Fruit fly (Drosophila melanogaster) whole organism: ENCODE measurements around the gene dpr2.

Source experiments
- CG8478 ChIP-seq: fragments of >200 bp; optimal IDR thresholded peaks from 2 replicates; lab custom pipeline; 2018; ENCODE audit warnings: inconsistent platforms
- Dll ChIP-seq: fragments of >200 bp; optimal IDR thresholded peaks from 2 replicates; lab custom pipeline; 2017
- EcR ChIP-seq, 2 experiments: fragments of >200 bp; optimal IDR thresholded peaks; 2 replicates each; lab custom pipeline; 2017; ENCODE audit warnings: missing biosample characterization in 2 of 2, missing genetic modification characterization in 2 of 2, missing genetic modification reagents in 2 of 2
- pan ChIP-seq: fragments of >200 bp; optimal IDR thresholded peaks from 2 replicates; lab custom pipeline; 2017
- psq ChIP-seq: fragments of >200 bp; optimal IDR thresholded peaks from 2 replicates; lab custom pipeline; 2017
- usp ChIP-seq: fragments of >200 bp; optimal IDR thresholded peaks from 2 replicates; lab custom pipeline; 2017; ENCODE audit warnings: missing biosample characterization, missing genetic modification characterization, mixed read lengths

Gene dpr2

DNA sequence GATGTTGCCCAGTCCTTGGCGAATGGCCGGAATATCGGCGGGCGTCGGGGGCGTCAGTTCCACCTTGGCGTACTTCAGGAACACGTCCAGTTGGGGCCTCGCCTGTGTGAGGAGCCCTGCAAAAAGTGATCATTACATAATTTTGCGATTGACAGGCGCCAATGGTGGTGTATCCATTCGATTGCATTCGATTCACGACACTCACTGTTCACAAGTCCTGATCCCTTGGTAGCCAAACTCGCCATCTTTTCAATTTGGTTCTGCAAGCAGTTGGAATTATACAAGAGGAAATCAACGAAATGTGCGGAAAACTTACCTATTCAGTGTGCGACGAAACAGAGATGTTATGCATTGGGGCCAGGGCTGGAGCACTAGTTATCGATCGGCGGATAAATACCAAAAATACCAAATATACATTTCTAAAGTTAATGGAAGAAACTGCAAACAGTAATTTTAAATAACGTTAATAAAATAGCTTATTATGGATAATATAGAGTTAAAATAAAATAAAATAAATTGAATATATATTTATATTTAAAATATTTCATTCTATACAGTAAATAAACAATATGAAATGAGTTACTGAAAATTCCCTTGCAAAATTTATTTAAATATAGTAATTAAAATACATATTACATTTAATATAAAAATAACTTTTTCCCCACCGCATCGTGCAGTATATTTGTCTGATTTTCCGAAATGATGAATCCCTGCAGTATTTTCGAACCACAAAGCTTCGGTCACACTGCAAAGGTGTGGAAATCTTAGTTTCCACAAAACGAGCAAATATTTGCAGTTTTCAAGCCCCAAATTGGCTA, 12.3 kb upstream of the dpr2 start, which contains the start of the genes ATPsynG and SCAR:
Gene ATPsynG, minus strand, starts transcription at position 354 of the 818 bp plus-strand sequence.
Gene SCAR, plus strand, starts transcription at position 727 of the 818 bp plus-strand sequence.
- no peak for TF ChIP-seq pan (lab: Kevin White, UChicago)
- TF ChIP-seq EcR (GFP tag; optimal IDR thresholded peaks at IDR 0.05; lab: Kevin White, UChicago), result no peak
- TF ChIP-seq CG8478 (lab: Kevin White, UChicago), result no peak
- TF ChIP-seq usp, result no peak
- no peak for TF ChIP-seq Dll (lab: Kevin White, UChicago)

DNA sequence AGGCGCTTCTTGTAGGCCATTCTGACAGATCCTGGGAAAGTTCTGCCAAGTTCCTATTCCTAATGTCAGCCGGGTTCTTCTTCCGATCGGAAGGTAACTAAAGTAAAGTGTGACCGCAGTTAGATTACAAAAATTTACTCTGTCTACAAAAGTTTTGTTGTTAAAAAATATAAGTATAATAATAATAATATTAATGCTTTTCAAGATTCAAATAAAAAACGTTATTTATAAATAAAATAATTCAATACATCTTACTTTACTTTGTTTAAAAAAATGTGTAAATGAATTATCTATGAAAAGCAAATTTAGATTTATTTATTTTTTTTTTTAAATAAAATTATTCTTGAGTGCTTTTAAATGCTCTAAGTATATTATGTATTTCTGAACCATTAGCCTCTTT, 11.2 kb upstream of the dpr2 start, which contains the start of gene abo:
Gene abo, minus strand, starts transcription at position 101 of the 400 bp plus-strand sequence.
- TF ChIP-seq CG8478 (lab: Kevin White, UChicago) (no peak), pan (lab: Kevin White, UChicago) (no peak), EcR (GFP tag; optimal IDR thresholded peaks at IDR 0.05; lab: Kevin White, UChicago) (no peak), Dll (lab: Kevin White, UChicago) (no peak), usp (no peak)

DNA sequence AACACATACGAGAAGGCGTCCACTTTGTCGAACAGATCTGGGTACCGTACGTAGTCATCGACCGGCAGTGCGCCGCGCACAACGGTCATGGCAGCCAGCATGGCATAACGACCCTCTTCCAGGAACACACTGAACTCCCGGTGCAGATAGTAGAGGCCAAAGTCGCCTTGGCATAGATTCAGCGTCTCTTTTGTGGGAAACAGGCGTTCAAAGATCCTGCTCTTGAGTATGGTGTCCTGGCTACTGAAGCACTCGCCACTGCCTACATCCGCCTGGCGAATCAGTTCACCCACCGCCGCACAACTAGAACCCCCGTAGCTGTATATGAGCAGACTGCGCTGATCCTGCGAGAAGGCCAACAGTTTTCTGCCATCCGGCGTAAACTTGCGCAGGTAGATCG, 10.7 kb upstream of the dpr2 start:
- TF ChIP-seq pan (lab: Kevin White, UChicago) (no peak), psq (lab: Kevin White, UChicago) (no peak), CG8478 (lab: Kevin White, UChicago) (no peak), usp (no peak)

DNA sequence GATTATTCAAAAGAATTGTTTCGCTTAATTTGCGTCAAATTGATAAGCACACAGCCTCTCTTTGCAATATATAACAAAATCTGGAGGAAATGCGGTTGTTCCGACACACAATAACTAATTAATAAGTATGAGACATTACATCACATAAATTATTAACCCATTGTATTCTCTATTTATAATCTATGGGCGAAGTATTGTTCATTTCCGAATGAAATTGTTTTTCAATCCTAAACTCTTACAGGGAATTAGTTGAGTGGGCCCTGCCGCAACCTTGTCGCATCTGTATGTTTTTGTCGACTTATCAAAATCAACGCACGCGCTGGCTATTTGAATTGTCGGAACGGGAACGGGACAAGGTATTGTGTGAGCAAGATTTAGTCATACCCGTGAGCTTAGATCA, 8.3 kb upstream of the dpr2 start, which contains the start of gene CG16743:
Gene CG16743, plus strand, starts transcription at position 57 of the 400 bp plus-strand sequence.
- TF ChIP-seq usp, result no peak
- no peak for TF ChIP-seq psq (lab: Kevin White, UChicago)
- no peak for TF ChIP-seq CG8478 (lab: Kevin White, UChicago)

DNA sequence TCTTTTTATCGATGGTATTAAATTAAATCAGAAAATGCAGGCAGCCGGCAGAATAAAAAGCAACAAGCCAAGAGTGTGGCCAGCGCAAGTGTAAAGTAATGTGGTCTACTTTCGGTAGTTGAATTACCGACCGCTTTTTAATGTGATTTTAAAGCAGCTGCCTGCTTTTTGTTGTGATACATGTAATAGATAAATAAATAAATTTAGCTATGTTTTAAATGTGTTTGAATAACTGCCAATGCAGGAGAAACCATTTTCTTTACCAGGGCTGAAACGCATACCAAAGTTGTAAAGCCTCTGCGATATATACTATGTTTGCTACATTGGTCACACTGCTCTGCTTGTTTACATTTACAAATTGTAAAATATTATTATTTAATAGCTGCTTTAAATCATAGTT, 6.2 kb upstream of the dpr2 start, which contains the start of the genes Tmem214 and YL-1:
Gene Tmem214, minus strand, starts transcription at position 142 of the 400 bp plus-strand sequence.
Gene YL-1, plus strand, starts transcription at position 310 of the 400 bp plus-strand sequence.
- TF ChIP-seq usp, result no peak

DNA sequence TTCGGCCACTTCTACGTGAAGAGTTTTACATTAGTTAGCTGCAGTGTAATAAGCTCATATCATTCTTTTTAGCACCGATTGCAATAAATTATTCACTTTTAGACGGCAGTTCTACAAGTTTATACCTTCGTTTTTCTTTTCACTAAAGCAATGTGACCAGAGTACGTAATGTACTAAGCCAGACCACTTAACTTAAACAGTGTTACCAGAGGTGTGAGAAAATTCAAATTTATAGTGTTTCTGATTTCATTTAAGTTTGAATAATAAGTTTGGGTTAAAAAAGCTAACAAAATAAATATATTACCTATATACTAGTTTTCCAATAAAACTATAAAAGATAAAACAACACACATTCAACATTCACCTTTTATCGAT, 4.0 kb upstream of the dpr2 start:
- TF ChIP-seq CG8478 (lab: Kevin White, UChicago), result no peak
- no peak for TF ChIP-seq EcR (GFP tag; optimal IDR thresholded peaks at IDR 0.05; lab: Kevin White, UChicago)
- no peak for TF ChIP-seq pan (lab: Kevin White, UChicago)
- no peak for TF ChIP-seq psq (lab: Kevin White, UChicago)
- no peak for TF ChIP-seq usp
- TF ChIP-seq Dll (lab: Kevin White, UChicago), result no peak

DNA sequence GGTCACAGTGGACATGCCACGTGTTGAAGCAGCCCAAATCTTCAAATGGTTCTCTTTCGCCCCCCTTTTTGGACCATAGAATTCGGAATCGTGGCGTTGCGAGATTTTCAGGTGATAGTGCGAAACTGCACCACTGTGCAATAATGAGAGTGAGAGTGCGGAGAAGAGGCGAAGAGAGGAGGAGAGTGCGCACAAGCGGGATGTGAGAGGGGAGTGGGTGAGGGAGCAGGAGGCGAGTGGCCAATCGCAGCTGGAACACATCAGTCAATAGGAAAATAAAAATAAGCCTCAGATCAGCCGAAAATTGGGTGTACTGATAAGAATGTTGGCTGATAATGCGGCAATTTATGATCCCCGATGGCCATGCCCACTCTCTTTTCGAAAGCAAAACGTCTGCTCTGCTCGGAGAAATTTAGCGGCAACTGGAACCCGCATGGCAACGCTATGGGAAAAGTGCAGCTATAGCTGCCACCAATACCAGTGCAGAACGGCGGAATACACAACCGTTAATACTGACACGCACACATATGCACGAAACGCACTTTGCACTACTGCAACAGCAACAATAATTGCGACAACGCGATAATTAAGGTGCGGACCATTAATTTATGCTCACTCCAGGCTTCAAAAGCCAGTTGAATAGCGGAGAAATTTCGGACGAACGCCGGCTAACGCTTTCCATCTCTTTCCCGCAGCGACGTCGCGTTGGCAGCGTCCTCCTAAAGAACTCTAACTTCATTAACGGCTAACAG, 3.5 kb upstream of the dpr2 start:
- TF ChIP-seq CG8478 (lab: Kevin White, UChicago), result no peak
- TF ChIP-seq usp, result no peak
- no peak for TF ChIP-seq Dll (lab: Kevin White, UChicago)
- no peak for TF ChIP-seq pan (lab: Kevin White, UChicago)
- TF ChIP-seq psq (lab: Kevin White, UChicago), result no peak
- TF ChIP-seq EcR (GFP tag; optimal IDR thresholded peaks at IDR 0.05; lab: Kevin White, UChicago), result no peak

DNA sequence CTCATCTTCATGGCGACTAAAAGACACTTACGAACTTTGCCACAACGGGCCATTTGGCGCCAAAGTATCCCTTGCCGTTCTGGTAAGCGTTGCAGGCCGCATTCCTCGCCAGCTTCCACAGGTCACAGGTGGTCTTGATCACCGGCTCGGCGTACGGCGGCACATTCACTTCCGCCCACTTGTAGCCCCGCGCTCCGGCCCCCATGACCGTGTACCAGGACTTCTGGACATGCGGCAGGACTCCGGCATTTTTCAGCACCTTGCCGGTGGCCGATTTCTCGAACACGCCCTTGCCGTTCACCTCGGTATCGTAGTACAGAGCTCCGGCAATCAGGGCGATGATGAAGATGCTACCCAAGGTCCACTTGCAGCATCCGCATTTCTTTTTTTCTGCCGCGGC, 2.0 kb upstream of the dpr2 start:
- no peak for TF ChIP-seq pan (lab: Kevin White, UChicago)
- TF ChIP-seq psq (lab: Kevin White, UChicago), result no peak
- TF ChIP-seq Dll (lab: Kevin White, UChicago), result no peak
- no peak for TF ChIP-seq CG8478 (lab: Kevin White, UChicago)
- no peak for TF ChIP-seq EcR (GFP tag; optimal IDR thresholded peaks at IDR 0.05; lab: Kevin White, UChicago)
- TF ChIP-seq usp, result no peak

DNA sequence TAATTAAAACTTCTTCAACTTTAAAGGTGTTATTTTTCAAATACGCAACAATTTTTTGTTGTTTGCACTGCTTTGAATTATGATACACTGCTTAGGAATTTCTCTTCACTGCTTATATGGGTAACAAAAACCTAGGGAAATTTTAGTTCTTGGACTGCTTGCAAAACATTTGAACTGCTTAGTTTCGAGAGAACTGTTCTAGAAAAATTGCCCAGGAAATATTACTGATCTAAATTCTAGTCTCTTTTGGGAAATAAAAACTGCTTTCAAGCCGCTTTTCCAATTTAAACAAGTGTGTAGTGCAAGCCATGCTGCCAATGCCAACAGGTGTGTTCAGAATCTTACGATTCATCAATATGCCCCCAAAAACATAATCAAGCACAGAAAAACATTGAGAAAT, 540 bp upstream of the dpr2 start:
- TF ChIP-seq CG8478 (lab: Kevin White, UChicago) (no peak), Dll (lab: Kevin White, UChicago) (no peak)

DNA sequence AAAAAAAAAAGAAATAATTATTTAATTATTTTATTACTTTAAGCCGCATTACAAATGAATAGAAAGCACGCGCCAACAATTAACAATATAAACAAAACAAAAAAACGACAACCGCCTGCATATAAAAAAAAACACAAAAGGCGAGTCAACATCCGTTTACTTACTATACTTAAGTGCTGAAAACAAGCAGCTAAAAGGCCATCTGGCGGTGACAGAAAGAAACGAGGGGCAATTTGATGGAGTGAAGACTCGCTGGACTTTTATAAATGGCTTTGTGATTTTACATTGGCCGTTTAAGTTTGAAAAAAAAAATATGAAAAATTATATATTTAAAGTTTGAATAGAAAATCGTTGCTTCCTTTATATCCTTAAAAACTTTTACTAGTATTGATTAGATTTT, 23.8 kb downstream of the dpr2 start:
- no peak for TF ChIP-seq pan (lab: Kevin White, UChicago)
- TF ChIP-seq usp, result no peak
- no peak for TF ChIP-seq EcR (GFP tag; optimal IDR thresholded peaks at IDR 0.05; lab: Kevin White, UChicago)
- TF ChIP-seq psq (lab: Kevin White, UChicago), result no peak
- TF ChIP-seq CG8478 (lab: Kevin White, UChicago), result no peak
- no peak for TF ChIP-seq Dll (lab: Kevin White, UChicago)

DNA sequence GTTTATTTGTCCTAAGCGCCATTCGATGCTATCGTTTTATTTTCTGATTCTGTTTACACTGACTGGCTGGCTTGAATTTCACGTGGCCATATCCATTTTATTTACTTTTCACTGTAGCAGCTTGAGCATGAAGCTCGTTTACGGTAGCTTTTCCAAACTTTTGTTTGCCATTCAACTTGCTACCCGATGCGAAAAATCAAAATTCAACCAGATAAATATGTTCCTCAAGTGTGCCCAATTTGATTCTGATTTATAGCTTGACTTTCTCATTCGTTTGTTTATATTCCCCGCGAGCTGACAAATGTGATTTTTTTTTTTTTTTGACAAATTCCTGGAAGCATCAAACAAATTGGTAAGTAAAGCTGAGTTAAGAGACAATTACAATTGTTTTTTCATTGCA, 27.6 kb downstream of the dpr2 start, which contains the start of gene CG14072:
Gene CG14072, plus strand, starts transcription at position 301 of the 400 bp plus-strand sequence.
- no peak for TF ChIP-seq Dll (lab: Kevin White, UChicago)
- TF ChIP-seq pan (lab: Kevin White, UChicago), result no peak
- TF ChIP-seq psq (lab: Kevin White, UChicago), result no peak
- TF ChIP-seq EcR (GFP tag; optimal IDR thresholded peaks at IDR 0.05; lab: Kevin White, UChicago), result no peak
- no peak for TF ChIP-seq usp

DNA sequence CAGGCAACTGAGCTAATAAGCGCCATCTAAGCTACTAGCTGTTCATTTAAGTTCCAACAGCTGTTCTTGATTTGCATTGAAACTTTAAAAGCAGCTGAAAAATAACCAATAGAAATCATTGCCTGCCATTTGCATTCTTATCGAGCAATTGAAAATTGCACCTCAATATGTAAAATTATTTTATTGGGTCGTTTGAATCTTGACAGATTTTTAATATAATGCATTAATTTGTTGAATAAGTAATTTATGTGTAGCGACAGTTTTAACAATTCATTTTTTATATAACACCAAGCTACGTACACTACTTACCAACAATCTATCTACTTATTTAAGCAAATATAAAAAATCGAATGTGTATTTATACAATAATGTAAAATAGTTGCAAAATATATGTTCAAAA, 53.4 kb downstream of the dpr2 start, which contains the start of gene CG14069:
Gene CG14069, minus strand, starts transcription at position 101 of the 400 bp plus-strand sequence.
- no peak for TF ChIP-seq CG8478 (lab: Kevin White, UChicago)
- TF ChIP-seq Dll (lab: Kevin White, UChicago), result no peak
- TF ChIP-seq pan (lab: Kevin White, UChicago), result no peak
- no peak for TF ChIP-seq EcR (GFP tag; optimal IDR thresholded peaks at IDR 0.05; lab: Kevin White, UChicago)
- TF ChIP-seq psq (lab: Kevin White, UChicago), result no peak
- TF ChIP-seq usp, result no peak
